Fruit fly (Drosophila melanogaster) whole organism, wandering third instar larva: ENCODE data around the gene CG2991.

ENCODE experiments used
- Abd-B ChIP-seq: fragments of >200 bp; optimal IDR thresholded peaks from 2 replicates; lab custom pipeline; 2017; ENCODE audit warnings: missing biosample characterization, missing genetic modification characterization
- CG32264 ChIP-seq: fragments of 200-800 bp; sonication (Bioruptor generic); optimal IDR thresholded peaks from 2 replicates; lab custom pipeline; 2016; ENCODE audit warnings: missing biosample characterization, missing genetic modification characterization
- CG9705 ChIP-seq: fragments of 200-800 bp; sonication (Bioruptor generic); optimal IDR thresholded peaks from 2 replicates; lab custom pipeline; 2018; ENCODE audit warnings: missing biosample characterization, mild to moderate bottlenecking, missing genetic modification characterization
- CrebA ChIP-seq: fragments of 200-800 bp; sonication (Bioruptor generic); optimal IDR thresholded peaks from 2 replicates; lab custom pipeline; 2016; ENCODE audit warnings: missing biosample characterization, mild to moderate bottlenecking, missing genetic modification characterization, borderline replicate concordance
- Dfd ChIP-seq: fragments of >200 bp; optimal IDR thresholded peaks from 2 replicates; lab custom pipeline; 2017; ENCODE audit warnings: missing biosample characterization, missing genetic modification characterization
- Dif ChIP-seq: fragments of 200-275, 200-300 bp; sonication (Bioruptor generic); optimal IDR thresholded peaks from 2 replicates; lab custom pipeline; 2018; ENCODE audit warnings: missing biosample characterization, missing genetic modification characterization; ENCODE audit not compliant: partially characterized antibody
- GATAd ChIP-seq: sonication (Bioruptor generic); optimal IDR thresholded peaks from 2 replicates; lab custom pipeline; 2016; ENCODE audit warnings: missing biosample characterization, missing genetic modification characterization
- HLH106 ChIP-seq: fragments of 200-800 bp; optimal IDR thresholded peaks from 3 replicates; lab custom pipeline; 2019; ENCODE audit warnings: missing biosample characterization, mild to moderate bottlenecking, missing genetic modification characterization, moderate library complexity
- Hnf4 ChIP-seq: fragments of 200-800 bp; sonication (Bioruptor generic); optimal IDR thresholded peaks from 2 replicates; lab custom pipeline; 2016; ENCODE audit warnings: missing biosample characterization, mild to moderate bottlenecking, missing genetic modification characterization
- Hr78 ChIP-seq: fragments of >200 bp; optimal IDR thresholded peaks from 2 replicates; lab custom pipeline; 2017; ENCODE audit warnings: missing biosample characterization, missing genetic modification characterization
- Hr83 ChIP-seq: fragments of 200-300 bp; sonication (Bioruptor generic); optimal IDR thresholded peaks from 2 replicates; lab custom pipeline; 2016; ENCODE audit warnings: missing biosample characterization, mild to moderate bottlenecking, missing genetic modification characterization, moderate library complexity; ENCODE audit not compliant: poor library complexity, severe bottlenecking
- Jra ChIP-seq: sonication (Bioruptor generic); optimal IDR thresholded peaks from 2 replicates; lab custom pipeline; 2016; ENCODE audit warnings: missing biosample characterization, missing genetic modification characterization
- Mio ChIP-seq: sonication (Bioruptor generic); optimal IDR thresholded peaks from 2 replicates; lab custom pipeline; 2016; ENCODE audit warnings: missing biosample characterization, missing genetic modification characterization
- Myc ChIP-seq: fragments of >200 bp; optimal IDR thresholded peaks from 2 replicates; lab custom pipeline; 2017
- N ChIP-seq: fragments of >200 bp; optimal IDR thresholded peaks from 2 replicates; lab custom pipeline; 2018; ENCODE audit warnings: missing biosample characterization, missing external identifiers, missing genetic modification characterization
- OdsH ChIP-seq: fragments of 200-800 bp; sonication (Bioruptor generic); optimal IDR thresholded peaks from 2 replicates; lab custom pipeline; 2016; ENCODE audit warnings: missing biosample characterization, mild to moderate bottlenecking, missing genetic modification characterization
- Rel ChIP-seq, 2 experiments: fragments of 200-800 bp; sonication (Bioruptor generic) in 1 of 2; optimal IDR thresholded peaks; 2 replicates in 1 of 2; 3 replicates in 1 of 2; lab custom pipeline; 2016 to 2019; ENCODE audit warnings: mild to moderate bottlenecking in 2 of 2, missing biosample characterization in 2 of 2, missing genetic modification characterization in 2 of 2, moderate library complexity in 1 of 2
- Sp1 ChIP-seq: fragments of 200-800 bp; sonication (Bioruptor generic); optimal IDR thresholded peaks from 3 replicates; lab custom pipeline; 2019; ENCODE audit warnings: missing biosample characterization, mild to moderate bottlenecking, missing genetic modification characterization, moderate library complexity
- Vsx2 ChIP-seq: fragments of 200-300, 225-300 bp; sonication (Bioruptor generic); optimal IDR thresholded peaks from 2 replicates; lab custom pipeline; 2018; ENCODE audit warnings: missing biosample characterization, missing genetic modification characterization; ENCODE audit not compliant: partially characterized antibody
- br ChIP-seq: fragments of 200-800 bp; sonication (Bioruptor generic); optimal IDR thresholded peaks from 2 replicates; lab custom pipeline; 2016; ENCODE audit warnings: missing biosample characterization, missing genetic modification characterization
- brk ChIP-seq: fragments of 200-800 bp; sonication (Bioruptor generic); optimal IDR thresholded peaks from 2 replicates; lab custom pipeline; 2016; ENCODE audit warnings: missing biosample characterization, mild to moderate bottlenecking, missing genetic modification characterization
- dl ChIP-seq, 2 experiments: fragments of 175-275, 200-275 bp in 1 of 2; fragments of 200-275 bp in 1 of 2; sonication (Bioruptor generic); optimal IDR thresholded peaks; lab custom pipeline; 2018; ENCODE audit warnings: mild to moderate bottlenecking in 2 of 2, missing biosample characterization in 2 of 2, missing genetic modification characterization in 2 of 2, moderate library complexity in 2 of 2; ENCODE audit not compliant: partially characterized antibody in 2 of 2, insufficient read depth in 1 of 2
- dmrt93B ChIP-seq: fragments of 200-800 bp; sonication (Bioruptor generic); optimal IDR thresholded peaks from 2 replicates; lab custom pipeline; 2018; ENCODE audit warnings: missing biosample characterization, mild to moderate bottlenecking, missing genetic modification characterization
- dsf ChIP-seq: sonication (Bioruptor generic); optimal IDR thresholded peaks from 2 replicates; lab custom pipeline; 2016; ENCODE audit warnings: missing biosample characterization, missing genetic modification characterization, borderline replicate concordance
- ey ChIP-seq: fragments of 200-800 bp; sonication (Bioruptor generic); optimal IDR thresholded peaks from 2 replicates; lab custom pipeline; 2016; ENCODE audit warnings: missing biosample characterization, missing genetic modification characterization
- foxo ChIP-seq, 2 experiments: fragments of 200-800 bp; sonication (Bioruptor generic); optimal IDR thresholded peaks; 2 replicates in 1 of 2; 3 replicates in 1 of 2; lab custom pipeline; 2016 to 2017; ENCODE audit warnings: missing biosample characterization in 2 of 2, missing genetic modification characterization in 2 of 2
- fru ChIP-seq: fragments of 200-800 bp; sonication (Bioruptor generic); optimal IDR thresholded peaks from 3 replicates; lab custom pipeline; 2016; ENCODE audit warnings: missing biosample characterization, mild to moderate bottlenecking, missing genetic modification characterization
- h ChIP-seq: fragments of 200-800 bp; sonication (Bioruptor generic); optimal IDR thresholded peaks from 3 replicates; lab custom pipeline; 2016; ENCODE audit warnings: missing biosample characterization, mild to moderate bottlenecking, missing genetic modification characterization
- jim ChIP-seq: fragments of 175-275, 200-325 bp; sonication (Bioruptor generic); optimal IDR thresholded peaks from 2 replicates; lab custom pipeline; 2016; ENCODE audit warnings: missing biosample characterization, mild to moderate bottlenecking, missing genetic modification characterization
- lola ChIP-seq: fragments of >200 bp; optimal IDR thresholded peaks from 2 replicates; lab custom pipeline; 2017; ENCODE audit warnings: missing biosample characterization, missing genetic modification characterization
- pan ChIP-seq: fragments of >200 bp; optimal IDR thresholded peaks from 2 replicates; lab custom pipeline; 2017
- psq ChIP-seq: fragments of 200-800 bp; sonication (Bioruptor generic); optimal IDR thresholded peaks from 3 replicates; lab custom pipeline; 2017; ENCODE audit warnings: missing biosample characterization, mild to moderate bottlenecking, missing genetic modification characterization, moderate library complexity
- rgr ChIP-seq: fragments of 200-800 bp; sonication (Bioruptor generic); optimal IDR thresholded peaks from 3 replicates; lab custom pipeline; 2016; ENCODE audit warnings: missing biosample characterization, mild to moderate bottlenecking, missing genetic modification characterization
- sage ChIP-seq: fragments of 200-800 bp; sonication (Bioruptor generic); optimal IDR thresholded peaks from 2 replicates; lab custom pipeline; 2016; ENCODE audit warnings: missing biosample characterization, mild to moderate bottlenecking, missing genetic modification characterization
- sv ChIP-seq: fragments of 200-800 bp; sonication (Bioruptor generic); optimal IDR thresholded peaks from 3 replicates; lab custom pipeline; 2016; ENCODE audit warnings: missing biosample characterization, missing genetic modification characterization
- tai ChIP-seq: sonication (Bioruptor generic); optimal IDR thresholded peaks from 2 replicates; lab custom pipeline; 2016; ENCODE audit warnings: missing biosample characterization, missing genetic modification characterization
- usp ChIP-seq: fragments of >200 bp; optimal IDR thresholded peaks from 2 replicates; lab custom pipeline; 2017; ENCODE audit warnings: missing biosample characterization, missing genetic modification characterization
- woc ChIP-seq: sonication (Bioruptor generic); optimal IDR thresholded peaks from 2 replicates; lab custom pipeline; 2016; ENCODE audit warnings: missing biosample characterization, mild to moderate bottlenecking, missing genetic modification characterization

CG2991 gene

DNA sequence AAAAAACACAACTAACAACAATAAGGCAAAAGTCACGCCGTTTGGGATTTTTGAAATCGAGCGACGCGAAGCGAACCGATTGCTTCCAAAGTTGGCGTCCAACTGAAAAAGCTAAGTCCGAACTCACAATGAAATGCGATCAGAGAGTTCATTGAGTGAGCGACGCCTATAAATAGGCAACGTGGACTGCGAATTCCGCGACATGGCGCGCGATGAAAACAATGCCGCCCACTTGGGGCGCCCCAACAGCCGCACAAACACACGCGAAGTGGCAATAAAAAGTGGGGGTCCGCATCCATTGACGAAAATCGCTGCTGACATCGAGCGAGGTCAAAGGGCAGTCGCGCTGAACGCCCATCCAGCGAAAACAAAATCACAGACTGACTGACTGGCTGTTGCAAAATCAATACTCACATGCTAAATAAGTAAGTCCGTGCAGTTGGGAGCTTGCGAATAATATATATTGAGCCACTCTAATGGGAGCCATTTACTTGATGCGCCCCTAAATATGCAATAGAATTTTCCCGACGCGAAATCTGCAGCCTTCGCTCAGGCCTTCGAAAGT, 1.7 kb upstream of the CG2991 start:
- TF ChIP-seq N (GFP tag; lab: Kevin White, UChicago) = peak; percentile 50
- no peak for TF ChIP-seq Hr78 (GFP tag; lab: Kevin White, UChicago)
- peak; percentile 8 for TF ChIP-seq Hr83 (GFP tag; lab: Kevin White, UChicago)
- TF ChIP-seq CG32264 (GFP tag; lab: Kevin White, UChicago) = no peak
- peak; percentile 74 for TF ChIP-seq Myc (lab: Kevin White, UChicago)
- TF ChIP-seq dmrt93B (GFP tag; lab: Kevin White, UChicago) = no peak

dm6 chr2L:2855773-2856615, 970 bp upstream of the CG2991 start, which contains the start of the genes CG3104 and RpS21:
TSS of gene CG3104 (minus strand) at chr2L:2855778.
TSS of gene RpS21 (plus strand) at chr2L:2856070.
- TF ChIP-seq brk (GFP tag; lab: Kevin White, UChicago) (peak; percentile 4), dmrt93B (GFP tag; lab: Kevin White, UChicago) (peak; percentile 89), psq (peak; percentile 69), Dfd (GFP tag; lab: Kevin White, UChicago) (no peak), sv (GFP tag; lab: Kevin White, UChicago) (peak; percentile 70), foxo (GFP tag; optimal IDR thresholded peaks at IDR 0.05; lab: Kevin White, UChicago) (peak in 1 of 2 experiments; percentile 81), Rel (GFP tag; optimal IDR thresholded peaks at IDR 0.05; lab: Kevin White, UChicago) (no peak), Rel (tag; optimal IDR thresholded peaks at IDR 0.05; lab: Kevin White, UChicago) (peak; percentile 53), sage (GFP tag; lab: Kevin White, UChicago) (peak; percentile 52), lola (GFP tag; lab: Kevin White, UChicago) (no peak), Abd-B (no peak), ey (GFP tag; lab: Kevin White, UChicago) (peak; percentile 73), Myc (lab: Kevin White, UChicago) (peak; percentile 78), pan (lab: Kevin White, UChicago) (no peak), rgr (GFP tag; lab: Kevin White, UChicago) (peak; percentile 91), N (GFP tag; lab: Kevin White, UChicago) (no peak), Sp1 (GFP tag; lab: Kevin White, UChicago) (peak; percentile 84), Hr83 (GFP tag; lab: Kevin White, UChicago) (peak; percentile 87), dl (GFP tag; optimal IDR thresholded peaks at IDR 0.05; lab: Kevin White, UChicago; ENCODE audit: insufficient read depth in 1 of 2, partially characterized antibody in 2 of 2) (no peak), HLH106 (peak; percentile 82), jim (peak; percentile 25), OdsH (GFP tag; lab: Kevin White, UChicago) (peak; percentile 73), Dif (GFP tag; lab: Kevin White, UChicago) (no peak), br (GFP tag; lab: Kevin White, UChicago) (peak; percentile 81), fru (GFP tag; lab: Kevin White, UChicago) (peak; percentile 75), tai (GFP tag; lab: Kevin White, UChicago) (peak; percentile 38), h (peak; percentile 84), Vsx2 (GFP tag; lab: Kevin White, UChicago) (no peak), Mio (GFP tag; lab: Kevin White, UChicago) (peak; percentile 77), Jra (GFP tag; lab: Kevin White, UChicago) (peak; percentile 29), Hnf4 (GFP tag; lab: Kevin White, UChicago) (peak; percentile 83), CG32264 (GFP tag; lab: Kevin White, UChicago) (no peak), CrebA (GFP tag; lab: Kevin White, UChicago) (peak; percentile 4), CG9705 (GFP tag; lab: Kevin White, UChicago) (peak; percentile 88), Hr78 (GFP tag; lab: Kevin White, UChicago) (no peak), woc (GFP tag; lab: Kevin White, UChicago) (peak; percentile 59), dsf (GFP tag; lab: Kevin White, UChicago) (no peak), GATAd (GFP tag; lab: Kevin White, UChicago) (peak; percentile 51), usp (GFP tag; lab: Kevin White, UChicago) (no peak)
